Worm (Caenorhabditis elegans) whole organism, young adult: ENCODE data around the gene F07A11.1.
A peak's percentile ranks its signal among the peaks of the same experiment; 100 is the strongest.

Experiments used
- B0035.1 ChIP-seq: sonication (generic microtip); optimal IDR thresholded peaks from 2 replicates; lab custom pipeline; 2016; ENCODE audit warnings: missing genetic modification characterization, mild to moderate bottlenecking, missing compliant biosample characterization, missing genotype, missing genetic modification reagents
- F22D6.2 ChIP-seq: sonication (generic microtip); optimal IDR thresholded peaks from 2 replicates; lab custom pipeline; 2016; ENCODE audit warnings: mild to moderate bottlenecking, missing genetic modification characterization, missing compliant biosample characterization
- F23B12.7 ChIP-seq: sonication (generic microtip); optimal IDR thresholded peaks from 2 replicates; lab custom pipeline; 2017; ENCODE audit warnings: missing genetic modification characterization, mild to moderate bottlenecking, missing compliant biosample characterization, antibody characterized with exemption, moderate library complexity; ENCODE audit not compliant: insufficient read depth
- F37B4.10 ChIP-seq: fragments of 200-800 bp; sonication (Bioruptor generic); IDR thresholded peaks from 2 replicates; pipeline ENCODE4 v1.3.6; 2022; ENCODE audit warnings: missing genetic modification characterization, missing compliant biosample characterization
- F52B5.7 ChIP-seq: sonication (generic microtip); optimal IDR thresholded peaks from 2 replicates; lab custom pipeline; 2016; ENCODE audit warnings: mild to moderate bottlenecking, missing genetic modification characterization, missing compliant biosample characterization
- K12H6.12 ChIP-seq: fragments of 200-800 bp; sonication (Bioruptor generic); optimal IDR thresholded peaks from 2 replicates; lab custom pipeline; 2018; ENCODE audit warnings: mild to moderate bottlenecking, missing genetic modification characterization, missing compliant biosample characterization
- T07F8.4 ChIP-seq: sonication (generic microtip); optimal IDR thresholded peaks from 2 replicates; lab custom pipeline; 2016; ENCODE audit warnings: mild to moderate bottlenecking, missing genetic modification characterization, moderate library complexity, missing compliant biosample characterization
- Y67H2A.10 ChIP-seq: fragments of 200-800 bp; sonication (Bioruptor generic); conservative IDR thresholded peaks from 2 replicates; pipeline ENCODE4 v1.3.6; 2022; ENCODE audit warnings: missing genetic modification reagents, missing genetic modification characterization, missing compliant biosample characterization
- Y95B8A.8 ChIP-seq: fragments of 200-800 bp; sonication (Bioruptor generic); IDR thresholded peaks from 2 replicates; pipeline ENCODE4 v1.3.6; 2022; ENCODE audit warnings: missing genetic modification reagents, missing genetic modification characterization, missing compliant biosample characterization
- aptf-2 ChIP-seq: fragments of 200-800 bp; sonication (Bioruptor generic); conservative IDR thresholded peaks from 2 replicates; pipeline ENCODE4 v1.3.6; 2022; ENCODE audit warnings: missing genetic modification reagents, missing genetic modification characterization, missing compliant biosample characterization
- aptf-3 ChIP-seq: fragments of 200-800 bp; sonication (Bioruptor generic); IDR thresholded peaks from 2 replicates; pipeline ENCODE4 v1.3.6; 2022; ENCODE audit warnings: missing genetic modification characterization, missing compliant biosample characterization
- attf-5 ChIP-seq: fragments of 200-800 bp; sonication (Bioruptor generic); optimal IDR thresholded peaks from 2 replicates; lab custom pipeline; 2018; ENCODE audit warnings: mild to moderate bottlenecking, missing genetic modification characterization, missing compliant biosample characterization
- ccch-3 ChIP-seq: fragments of 200-800 bp; sonication (Bioruptor generic); optimal IDR thresholded peaks from 2 replicates; lab custom pipeline; 2018; ENCODE audit warnings: mild to moderate bottlenecking, missing genetic modification characterization, missing compliant biosample characterization
- cebp-1 ChIP-seq, 2 experiments: fragments of 200-800 bp in 1 of 2; sonication (Bioruptor generic) in 1 of 2; sonication (generic microtip) in 1 of 2; IDR thresholded peaks in 1 of 2; optimal IDR thresholded peaks in 1 of 2; 2 replicates each; pipeline versions ENCODE4 v1.3.6 to Lab custom; 2017 to 2022; ENCODE audit warnings: missing compliant biosample characterization in 2 of 2, missing genetic modification characterization in 2 of 2, mild to moderate bottlenecking in 1 of 2, missing genetic modification reagents in 1 of 2, moderate library complexity in 1 of 2
- ceh-58 ChIP-seq: fragments of 200-800 bp; sonication (Bioruptor generic); IDR thresholded peaks from 2 replicates; pipeline ENCODE4 v1.3.6; 2022; ENCODE audit warnings: missing genetic modification characterization, missing compliant biosample characterization
- ceh-91 ChIP-seq: fragments of 200-800 bp; sonication (Bioruptor generic); IDR thresholded peaks from 2 replicates; pipeline ENCODE4 v1.3.6; 2022; ENCODE audit warnings: missing genetic modification reagents, missing genetic modification characterization, missing compliant biosample characterization
- die-1 ChIP-seq: sonication (generic microtip); optimal IDR thresholded peaks from 2 replicates; lab custom pipeline; 2016; ENCODE audit warnings: missing genotype, mild to moderate bottlenecking, missing genetic modification characterization, missing compliant biosample characterization
- efl-1 ChIP-seq: fragments of 150-350 bp; optimal IDR thresholded peaks from 2 replicates; lab custom pipeline; 2014; ENCODE audit warnings: missing biosample characterization, missing genetic modification reagents, missing genetic modification characterization
- egl-44 ChIP-seq: fragments of 200-800 bp; sonication (Bioruptor generic); IDR thresholded peaks from 2 replicates; pipeline ENCODE4 v1.3.6; 2022; ENCODE audit warnings: missing genetic modification reagents, missing genetic modification characterization, missing compliant biosample characterization
- egrh-3 ChIP-seq: fragments of 200-800 bp; sonication (Bioruptor generic); IDR thresholded peaks from 2 replicates; pipeline ENCODE4 v1.3.6; 2022; ENCODE audit warnings: missing genetic modification reagents, missing genetic modification characterization, missing compliant biosample characterization
- ekl-4 ChIP-seq: fragments of 200-800 bp; sonication (Bioruptor generic); IDR thresholded peaks from 2 replicates; pipeline ENCODE4 v1.3.6; 2022; ENCODE audit warnings: missing genetic modification reagents, missing genetic modification characterization, missing compliant biosample characterization
- ets-4 ChIP-seq: fragments of 200-800 bp; sonication (Bioruptor generic); optimal IDR thresholded peaks from 2 replicates; lab custom pipeline; 2018; ENCODE audit warnings: mild to moderate bottlenecking, missing genetic modification characterization, missing compliant biosample characterization
- hlh-12 ChIP-seq: sonication (generic microtip); optimal IDR thresholded peaks from 2 replicates; lab custom pipeline; 2016; ENCODE audit warnings: missing genetic modification characterization, missing compliant biosample characterization
- hmg-1.2 ChIP-seq: fragments of 200-800 bp; sonication (Bioruptor generic); IDR thresholded peaks from 2 replicates; pipeline ENCODE4 v1.3.6; 2022; ENCODE audit warnings: missing genetic modification reagents, missing genetic modification characterization, missing compliant biosample characterization
- lag-1 ChIP-seq: fragments of 200-800 bp; sonication (Bioruptor generic); IDR thresholded peaks from 2 replicates; pipeline ENCODE4 v1.3.6; 2022; ENCODE audit warnings: missing genetic modification reagents, missing genetic modification characterization, missing compliant biosample characterization
- lin-35 ChIP-seq, 3 experiments: fragments of 150-350 bp in 2 of 3; sonication (generic microtip) in 1 of 3; optimal IDR thresholded peaks; 2 replicates each; lab custom pipeline; 2014 to 2018; ENCODE audit warnings: missing biosample characterization in 3 of 3, missing genetic modification characterization in 3 of 3, missing genetic modification reagents in 3 of 3
- lin-40 ChIP-seq: sonication (generic microtip); optimal IDR thresholded peaks from 2 replicates; lab custom pipeline; 2016; ENCODE audit warnings: missing genetic modification characterization, mild to moderate bottlenecking, missing compliant biosample characterization, missing genotype, missing genetic modification reagents
- madf-10 ChIP-seq: sonication (generic microtip); optimal IDR thresholded peaks from 2 replicates; lab custom pipeline; 2016; ENCODE audit warnings: mild to moderate bottlenecking, missing genetic modification characterization, missing compliant biosample characterization
- madf-8 ChIP-seq: fragments of 200-800 bp; sonication (Bioruptor generic); conservative IDR thresholded peaks from 2 replicates; pipeline ENCODE4 v1.3.6; 2022; ENCODE audit warnings: missing genetic modification reagents, missing genetic modification characterization, missing compliant biosample characterization
- mcd-1 ChIP-seq: fragments of 200-800 bp; sonication (Bioruptor generic); IDR thresholded peaks from 2 replicates; pipeline ENCODE4 v1.3.6; 2022; ENCODE audit warnings: missing genetic modification reagents, missing genetic modification characterization, missing compliant biosample characterization
- mel-28 ChIP-seq: sonication (generic microtip); optimal IDR thresholded peaks from 2 replicates; lab custom pipeline; 2016; ENCODE audit warnings: borderline replicate concordance, mild to moderate bottlenecking, missing genetic modification characterization, missing compliant biosample characterization
- nhr-179 ChIP-seq: sonication (generic microtip); optimal IDR thresholded peaks from 2 replicates; lab custom pipeline; 2016; ENCODE audit warnings: mild to moderate bottlenecking, missing genetic modification characterization, missing compliant biosample characterization
- nhr-27 ChIP-seq: fragments of 200-800 bp; sonication (Bioruptor generic); optimal IDR thresholded peaks from 2 replicates; lab custom pipeline; 2018; ENCODE audit warnings: mild to moderate bottlenecking, missing genetic modification characterization, moderate library complexity, missing compliant biosample characterization
- nhr-80 ChIP-seq: sonication (generic microtip); optimal IDR thresholded peaks from 2 replicates; lab custom pipeline; 2016; ENCODE audit warnings: missing genetic modification characterization, missing compliant biosample characterization
- nhr-90 ChIP-seq: sonication (generic microtip); optimal IDR thresholded peaks from 2 replicates; lab custom pipeline; 2016; ENCODE audit warnings: missing genotype, mild to moderate bottlenecking, missing genetic modification characterization, missing compliant biosample characterization
- rcor-1 ChIP-seq: fragments of 200-800 bp; sonication (Bioruptor generic); IDR thresholded peaks from 2 replicates; pipeline ENCODE4 v1.3.6; 2022; ENCODE audit warnings: missing genetic modification reagents, missing genetic modification characterization, missing compliant biosample characterization
- rec-8 ChIP-seq, 2 experiments: sonication (generic microtip); optimal IDR thresholded peaks; 2 replicates each; lab custom pipeline; 2016; ENCODE audit warnings: mild to moderate bottlenecking in 2 of 2, missing genetic modification characterization in 2 of 2, missing genetic modification reagents in 2 of 2, missing genotype in 2 of 2, missing biosample characterization in 1 of 2, missing compliant biosample characterization in 1 of 2, moderate library complexity in 1 of 2
- repo-1 ChIP-seq: sonication (generic microtip); optimal IDR thresholded peaks from 2 replicates; lab custom pipeline; 2017; ENCODE audit warnings: mild to moderate bottlenecking, missing genetic modification characterization, missing compliant biosample characterization
- snpc-1.1 ChIP-seq: sonication (generic microtip); optimal IDR thresholded peaks from 2 replicates; lab custom pipeline; 2017; ENCODE audit warnings: missing genetic modification characterization, mild to moderate bottlenecking, missing compliant biosample characterization, antibody characterized with exemption, moderate library complexity, missing genotype, missing genetic modification reagents; ENCODE audit not compliant: insufficient read depth
- snpc-4 ChIP-seq, 5 experiments: fragments of 150-350 bp in 1 of 5; sonication (generic microtip) in 4 of 5; optimal IDR thresholded peaks; 2 replicates each; lab custom pipeline; 2014 to 2018; ENCODE audit warnings: missing genetic modification characterization in 5 of 5, missing biosample characterization in 3 of 5, antibody characterized with exemption in 2 of 5, mild to moderate bottlenecking in 2 of 5, missing compliant biosample characterization in 2 of 5, missing genotype in 2 of 5, moderate library complexity in 2 of 5, missing genetic modification reagents in 1 of 5
- unc-130 ChIP-seq: sonication (generic microtip); optimal IDR thresholded peaks from 2 replicates; lab custom pipeline; 2016; ENCODE audit warnings: missing genetic modification reagents, missing genetic modification characterization, missing compliant biosample characterization
- zfh-2 ChIP-seq: fragments of 200-800 bp; sonication (Bioruptor generic); conservative IDR thresholded peaks from 2 replicates; pipeline ENCODE4 v1.3.6; 2022; ENCODE audit warnings: missing genetic modification reagents, missing genetic modification characterization, missing compliant biosample characterization
- ztf-18 ChIP-seq: sonication (generic microtip); optimal IDR thresholded peaks from 2 replicates; lab custom pipeline; 2016; ENCODE audit warnings: missing genotype, mild to moderate bottlenecking, missing genetic modification characterization, missing compliant biosample characterization
- ztf-25 ChIP-seq: fragments of 200-800 bp; sonication (Bioruptor generic); IDR thresholded peaks from 2 replicates; pipeline ENCODE4 v1.3.6; 2022; ENCODE audit warnings: missing genetic modification reagents, missing genetic modification characterization, missing compliant biosample characterization
- ztf-28 ChIP-seq: fragments of 200-800 bp; sonication (Bioruptor generic); IDR thresholded peaks from 2 replicates; pipeline ENCODE4 v1.3.6; 2022; ENCODE audit warnings: missing genetic modification reagents, missing genetic modification characterization, missing compliant biosample characterization

The F07A11.1 gene

ce11 chrII:11634681-11635527 is 43.0 kb upstream of the F07A11.1 start:
- TF ChIP-seq zfh-2 (peak; percentile 99), ceh-58 (GFP tag; lab: Robert Waterston, UW) (no peak), madf-8 (GFP tag; lab: Robert Waterston, UW) (no peak), die-1 (tag; lab: Kevin White, UChicago) (peak; percentile 53), lin-35 (GFP tag; optimal IDR thresholded peaks at IDR 0.05; lab: Kevin White, UChicago) (peak in 1 of 3 experiments; percentile 44), repo-1 (no peak), attf-5 (GFP tag; lab: Kevin White, UChicago) (peak; percentile 76), F37B4.10 (GFP tag; lab: Robert Waterston, UW) (no peak), rcor-1 (peak; percentile 70), unc-130 (GFP tag; lab: Kevin White, UChicago) (no peak), ceh-91 (GFP tag; lab: Robert Waterston, UW) (no peak), madf-10 (tag; lab: Kevin White, UChicago) (peak; percentile 87), rec-8 (tag; optimal IDR thresholded peaks at IDR 0.05; lab: Kevin White, UChicago) (no peak), ztf-18 (peak; percentile 39), ztf-25 (GFP tag; lab: Robert Waterston, UW) (no peak), nhr-179 (tag; lab: Kevin White, UChicago) (no peak), mcd-1 (GFP tag; lab: Robert Waterston, UW) (peak; percentile 76), mel-28 (no peak), F23B12.7 (tag; lab: Kevin White, UChicago) (no peak), F22D6.2 (no peak), B0035.1 (tag; lab: Kevin White, UChicago) (no peak), egl-44 (GFP tag; lab: Robert Waterston, UW) (no peak), cebp-1 (GFP tag; IDR thresholded peaks at IDR 0.05; lab: Robert Waterston, UW) (peak; percentile 82), cebp-1 (tag; optimal IDR thresholded peaks at IDR 0.05; lab: Kevin White, UChicago) (peak; percentile 89), hmg-1.2 (GFP tag; lab: Robert Waterston, UW) (peak; percentile 67), T07F8.4 (no peak), lag-1 (GFP tag; lab: Robert Waterston, UW) (no peak), egrh-3 (GFP tag; lab: Robert Waterston, UW) (peak; percentile 95), K12H6.12 (tag; lab: Kevin White, UChicago) (peak; percentile 81), snpc-4 (GFP tag; optimal IDR thresholded peaks at IDR 0.05; lab: Kevin White, UChicago) (no peak), snpc-4 (tag; optimal IDR thresholded peaks at IDR 0.05; lab: Kevin White, UChicago) (peak; percentile 8 to 49 (median 27)), Y95B8A.8 (GFP tag; lab: Robert Waterston, UW) (no peak), ztf-28 (GFP tag; lab: Robert Waterston, UW) (no peak), aptf-3 (GFP tag; lab: Robert Waterston, UW) (no peak), snpc-1.1 (tag; lab: Kevin White, UChicago) (no peak), hlh-12 (tag; lab: Kevin White, UChicago) (no peak), ets-4 (GFP tag; lab: Kevin White, UChicago) (peak; percentile 58), ekl-4 (GFP tag; lab: Robert Waterston, UW) (peak; percentile 63; the same call in 1 of the 2 replicates), lin-40 (tag; lab: Kevin White, UChicago) (peak; percentile 35), aptf-2 (GFP tag; lab: Robert Waterston, UW) (no peak), nhr-80 (tag; lab: Kevin White, UChicago) (peak; percentile 90), F52B5.7 (peak; percentile 41), ccch-3 (no peak), nhr-90 (tag; lab: Kevin White, UChicago) (peak; percentile 52), nhr-27 (tag; lab: Kevin White, UChicago) (no peak), Y67H2A.10 (GFP tag; lab: Robert Waterston, UW) (no peak), efl-1 (GFP tag; lab: Kevin White, UChicago) (no peak)
